Fruit fly (Drosophila melanogaster): ENCODE results near the gene CG15784.

Gene CG15784

DNA sequence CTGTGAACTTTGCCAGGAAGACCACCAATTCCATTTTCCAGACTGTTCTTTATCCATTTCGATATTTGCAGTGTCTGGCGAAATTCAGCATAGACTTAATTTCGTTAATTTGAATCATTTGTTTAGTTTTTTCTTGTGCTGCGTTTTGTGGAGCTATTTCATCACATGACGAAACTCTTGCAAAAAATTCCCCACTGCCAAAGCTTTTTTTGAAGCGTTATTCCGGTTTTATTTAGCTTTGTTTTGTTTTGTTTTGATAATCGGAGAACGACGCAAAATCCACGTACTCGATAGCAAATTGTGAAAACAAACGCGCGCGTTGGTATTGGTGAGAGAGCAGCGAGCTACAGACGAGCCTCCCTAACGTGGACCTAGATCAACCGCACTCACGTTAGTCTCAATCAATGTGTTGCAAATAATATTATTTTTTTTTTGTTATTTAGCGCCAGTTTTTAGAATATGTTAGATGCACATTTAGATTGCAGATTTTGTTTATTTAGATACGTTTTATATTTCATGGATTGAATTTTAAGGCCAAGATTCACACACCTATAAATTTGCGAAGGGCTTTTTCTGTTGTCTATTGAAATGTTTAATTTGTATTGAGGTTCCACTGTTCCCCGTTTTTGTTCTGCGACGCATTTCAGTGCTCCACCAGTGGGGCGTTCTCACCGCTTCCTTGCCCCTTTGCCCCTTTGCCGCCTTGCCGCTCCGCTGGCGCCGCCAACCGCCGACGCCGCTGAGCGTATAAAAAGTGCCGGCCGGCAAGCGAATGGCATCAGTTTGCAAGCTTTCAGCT is 606 bp downstream of the CG15784 start (continued):
- TF ChIP-seq fd96Cb (tag; optimal IDR thresholded peaks at IDR 0.05) = peak; percentile 61
- TF ChIP-seq Bteb2 (GFP tag; optimal IDR thresholded peaks at IDR 0.05) = peak; percentile 68
- peak; percentile 66 for TF ChIP-seq CG9437 (GFP tag; optimal IDR thresholded peaks at IDR 0.05)
- TF ChIP-seq lola (GFP tag; optimal IDR thresholded peaks at IDR 0.05) = no peak
- peak; percentile 92 for TF ChIP-seq Fer1 (GFP tag; optimal IDR thresholded peaks at IDR 0.05)
- TF ChIP-seq en (GFP tag; optimal IDR thresholded peaks at IDR 0.05) = peak; percentile 26
- TF ChIP-seq slou (GFP tag; optimal IDR thresholded peaks at IDR 0.05) = peak; percentile 67
- peak; percentile 69 for TF ChIP-seq ase (GFP tag; IDR thresholded peaks at IDR 0.05)
- peak; percentile 85 for TF ChIP-seq mam (GFP tag; optimal IDR thresholded peaks at IDR 0.05)
- TF ChIP-seq BtbVII (GFP tag; optimal IDR thresholded peaks at IDR 0.05) = peak; percentile 84
- TF ChIP-seq al (GFP tag; IDR thresholded peaks at IDR 0.05) = peak; percentile 84
- TF ChIP-seq nerfin-2 (GFP tag; IDR thresholded peaks at IDR 0.05; ENCODE audit: partially characterized antibody) = no peak
- TF ChIP-seq pita (GFP tag; optimal IDR thresholded peaks at IDR 0.05) = no peak
- no peak for TF ChIP-seq HLHmδ (GFP tag; optimal IDR thresholded peaks at IDR 0.05)
- TF ChIP-seq twi (tag; optimal IDR thresholded peaks at IDR 0.05) = no peak
- TF ChIP-seq CG9727 (GFP tag; optimal IDR thresholded peaks at IDR 0.05) = peak; percentile 77
- peak; percentile 53 for TF ChIP-seq CG8388 (GFP tag; optimal IDR thresholded peaks at IDR 0.05)
- no peak for TF ChIP-seq vnd (GFP tag; IDR thresholded peaks at IDR 0.05; ENCODE audit: partially characterized antibody)
- TF ChIP-seq emc (GFP tag; optimal IDR thresholded peaks at IDR 0.05) = peak; percentile 35
- peak; percentile 90 for TF ChIP-seq CoRest (tag; optimal IDR thresholded peaks at IDR 0.05)
- TF ChIP-seq Ada2b (GFP tag; IDR thresholded peaks at IDR 0.05) = peak; percentile 81
- peak; percentile 90 for TF ChIP-seq lab (GFP tag; optimal IDR thresholded peaks at IDR 0.05)
- peak; percentile 39 for TF ChIP-seq D19A (tag; optimal IDR thresholded peaks at IDR 0.05)
- TF ChIP-seq Eip74EF (GFP tag; optimal IDR thresholded peaks at IDR 0.05) = peak in 1 of 2 experiments; percentile 62
- TF ChIP-seq CG17186 (GFP tag; optimal IDR thresholded peaks at IDR 0.05) = no peak
- peak; percentile 83 for TF ChIP-seq CG6689 (GFP tag; IDR thresholded peaks at IDR 0.05)
- peak; percentile 22 for TF ChIP-seq pb (GFP tag; optimal IDR thresholded peaks at IDR 0.05)
- TF ChIP-seq Oli (tag; optimal IDR thresholded peaks at IDR 0.05) = peak; percentile 83
- TF ChIP-seq caup (GFP tag; optimal IDR thresholded peaks at IDR 0.05; ENCODE audit: severe bottlenecking) = peak; percentile 83
- peak; percentile 16 for TF ChIP-seq oc (tag; optimal IDR thresholded peaks at IDR 0.05)
- peak; percentile 33 for TF ChIP-seq CG8281 (tag; optimal IDR thresholded peaks at IDR 0.05)
- peak; percentile 83 for TF ChIP-seq CG6765 (GFP tag; optimal IDR thresholded peaks at IDR 0.05)
- TF ChIP-seq Dref (GFP tag; IDR thresholded peaks at IDR 0.05) = no peak
- peak; percentile 61 for TF ChIP-seq pum (GFP tag; optimal IDR thresholded peaks at IDR 0.05)
- peak; percentile 69 for TF ChIP-seq Side (GFP tag; optimal IDR thresholded peaks at IDR 0.05)
- TF ChIP-seq cato (GFP tag; optimal IDR thresholded peaks at IDR 0.05; ENCODE audit: borderline replicate concordance) = peak; percentile 49
- TF ChIP-seq CG30020 (tag; optimal IDR thresholded peaks at IDR 0.05) = no peak
- no peak for TF ChIP-seq ftz-f1 (GFP tag; optimal IDR thresholded peaks at IDR 0.05)
- TF ChIP-seq ttk (GFP tag; IDR thresholded peaks at IDR 0.05) = peak; percentile 66
- TF ChIP-seq CHES-1-like (GFP tag; optimal IDR thresholded peaks at IDR 0.05) = peak; percentile 85
- peak; percentile 44 for TF ChIP-seq CG10979 (tag; optimal IDR thresholded peaks at IDR 0.05)
- TF ChIP-seq CG13287 (GFP tag; IDR thresholded peaks at IDR 0.05; ENCODE audit: partially characterized antibody) = no peak
- peak; percentile 74; the same call in 1 of the 2 replicates for TF ChIP-seq wdn (GFP tag; IDR thresholded peaks at IDR 0.05)
- TF ChIP-seq Hsf (GFP tag; optimal IDR thresholded peaks at IDR 0.05) = peak; percentile 78
- TF ChIP-seq pnt (GFP tag; optimal IDR thresholded peaks at IDR 0.05) = peak; percentile 60
- TF ChIP-seq CG6175 (GFP tag; IDR thresholded peaks at IDR 0.05) = peak; percentile 83; the same call in 2 of the 3 replicates
- TF ChIP-seq bowl (GFP tag; IDR thresholded peaks at IDR 0.05) = peak; percentile 33; the same call in 1 of the 2 replicates
- no peak for TF ChIP-seq CG33557 (GFP tag; optimal IDR thresholded peaks at IDR 0.05)
